Worm (Caenorhabditis elegans) whole organism, L1 larva: Measurements from ENCODE around the gene T21D12.12.

ENCODE experiments used
- C04F5.9 ChIP-seq: sonication (generic microtip); optimal IDR thresholded peaks from 2 replicates; lab custom pipeline; 2016; ENCODE audit warnings: missing genetic modification characterization, missing compliant biosample characterization
- C16A3.4 ChIP-seq: fragments of 150-350 bp; optimal IDR thresholded peaks from 2 replicates; lab custom pipeline; 2014; ENCODE audit warnings: missing biosample characterization, missing genetic modification characterization
- C34B4.2 ChIP-seq: sonication (generic microtip); optimal IDR thresholded peaks from 2 replicates; lab custom pipeline; 2017; ENCODE audit warnings: mild to moderate bottlenecking, missing genetic modification characterization, missing compliant biosample characterization
- aly-2 ChIP-seq: fragments of 150-350 bp; optimal IDR thresholded peaks from 2 replicates; lab custom pipeline; 2014; ENCODE audit warnings: missing biosample characterization, missing genetic modification characterization
- blmp-1 ChIP-seq: fragments of 150-350 bp; optimal IDR thresholded peaks from 2 replicates; lab custom pipeline; 2014; ENCODE audit warnings: missing biosample characterization, missing genetic modification characterization
- ceh-63 ChIP-seq: fragments of 200-800 bp; sonication (Bioruptor generic); optimal IDR thresholded peaks from 2 replicates; lab custom pipeline; 2018; ENCODE audit warnings: mild to moderate bottlenecking, missing genetic modification characterization, missing compliant biosample characterization
- ceh-88 ChIP-seq: fragments of 200-800 bp; sonication (Bioruptor generic); IDR thresholded peaks from 2 replicates; pipeline ENCODE4 v1.3.6; 2022; ENCODE audit warnings: missing genetic modification characterization, missing compliant biosample characterization
- dpl-1 ChIP-seq, 3 experiments: fragments of 150-350 bp in 2 of 3; sonication (generic microtip) in 1 of 3; optimal IDR thresholded peaks; 2 replicates each; lab custom pipeline; 2014 to 2017; ENCODE audit warnings: missing biosample characterization in 3 of 3, missing genetic modification characterization in 3 of 3, missing genetic modification reagents in 3 of 3
- dsc-1 ChIP-seq: sonication (generic microtip); optimal IDR thresholded peaks from 2 replicates; lab custom pipeline; 2016; ENCODE audit warnings: mild to moderate bottlenecking, missing genetic modification characterization, missing compliant biosample characterization
- efl-3 ChIP-seq: fragments of 200-800 bp; sonication (Bioruptor generic); optimal IDR thresholded peaks from 2 replicates; lab custom pipeline; 2018; ENCODE audit warnings: mild to moderate bottlenecking, missing genetic modification characterization, missing compliant biosample characterization
- egl-13 ChIP-seq: sonication (generic microtip); optimal IDR thresholded peaks from 2 replicates; lab custom pipeline; 2016; ENCODE audit warnings: missing genotype, missing genetic modification reagents, missing genetic modification characterization, missing compliant biosample characterization
- egl-27 ChIP-seq, 2 experiments: fragments of 150-350 bp in 1 of 2; sonication (generic microtip); optimal IDR thresholded peaks; 3 replicates each; lab custom pipeline; 2017 to 2018; ENCODE audit warnings: missing biosample characterization in 2 of 2, missing genetic modification characterization in 2 of 2, missing genetic modification reagents in 2 of 2
- elt-2 ChIP-seq: sonication (generic microtip); optimal IDR thresholded peaks from 2 replicates; lab custom pipeline; 2016; ENCODE audit warnings: missing genetic modification characterization, mild to moderate bottlenecking, inconsistent platforms, missing compliant biosample characterization, missing genetic modification reagents
- elt-3 ChIP-seq, 6 experiments: fragments of 150-350 bp in 1 of 6; sonication (generic microtip); optimal IDR thresholded peaks; 2 replicates each; lab custom pipeline; 2017 to 2018; ENCODE audit warnings: missing biosample characterization in 6 of 6, missing genetic modification characterization in 6 of 6, inconsistent platforms in 1 of 6
- ets-5 ChIP-seq: fragments of 200-800 bp; sonication (Bioruptor generic); IDR thresholded peaks from 2 replicates; pipeline ENCODE4 v1.3.6; 2022; ENCODE audit warnings: missing genetic modification characterization, missing compliant biosample characterization
- fkh-10 ChIP-seq: sonication (generic microtip); optimal IDR thresholded peaks from 2 replicates; lab custom pipeline; 2017; ENCODE audit warnings: missing biosample characterization, missing genetic modification reagents, missing genetic modification characterization
- fkh-8 ChIP-seq: sonication (generic microtip); optimal IDR thresholded peaks from 2 replicates; lab custom pipeline; 2016; ENCODE audit warnings: mild to moderate bottlenecking, missing genetic modification characterization, missing compliant biosample characterization
- fos-1 ChIP-seq: fragments of 150-350 bp; optimal IDR thresholded peaks from 2 replicates; lab custom pipeline; 2014; ENCODE audit warnings: missing biosample characterization, missing genetic modification characterization
- hlh-17 ChIP-seq: fragments of 200-800 bp; sonication (Bioruptor generic); optimal IDR thresholded peaks from 2 replicates; lab custom pipeline; 2018; ENCODE audit warnings: missing genetic modification characterization, mild to moderate bottlenecking, missing compliant biosample characterization, moderate library complexity, borderline replicate concordance
- hlh-4 ChIP-seq: sonication (generic microtip); optimal IDR thresholded peaks from 2 replicates; lab custom pipeline; 2016; ENCODE audit warnings: mild to moderate bottlenecking, missing genetic modification characterization, missing compliant biosample characterization
- irx-1 ChIP-seq: sonication (generic microtip); optimal IDR thresholded peaks from 2 replicates; lab custom pipeline; 2016; ENCODE audit warnings: missing genetic modification characterization, missing compliant biosample characterization
- isw-1 ChIP-seq: fragments of 200-800 bp; sonication (Bioruptor generic); IDR thresholded peaks from 2 replicates; pipeline ENCODE4 v1.3.6; 2022; ENCODE audit warnings: missing genetic modification characterization, missing compliant biosample characterization
- jun-1 ChIP-seq: fragments of 150-350 bp; optimal IDR thresholded peaks from 2 replicates; lab custom pipeline; 2014; ENCODE audit warnings: missing biosample characterization, missing genetic modification reagents, missing genetic modification characterization
- lin-13 ChIP-seq: fragments of 150-350 bp; optimal IDR thresholded peaks from 2 replicates; lab custom pipeline; 2014; ENCODE audit warnings: missing biosample characterization, missing genetic modification reagents, missing genetic modification characterization
- lin-14 ChIP-seq: fragments of 200-800 bp; sonication (Bioruptor generic); optimal IDR thresholded peaks from 2 replicates; lab custom pipeline; 2018; ENCODE audit warnings: mild to moderate bottlenecking, missing genetic modification characterization, moderate library complexity, missing compliant biosample characterization
- lin-35 ChIP-seq, 2 experiments: fragments of 150-350 bp; optimal IDR thresholded peaks; 2 replicates each; lab custom pipeline; 2014; ENCODE audit warnings: missing biosample characterization in 2 of 2, missing genetic modification characterization in 2 of 2, missing genetic modification reagents in 2 of 2
- lin-39 ChIP-seq: fragments of 150-350 bp; optimal IDR thresholded peaks from 2 replicates; lab custom pipeline; 2014; ENCODE audit warnings: missing biosample characterization, missing genetic modification reagents, missing genetic modification characterization
- mef-2 ChIP-seq: fragments of 150-350 bp; optimal IDR thresholded peaks from 2 replicates; lab custom pipeline; 2014; ENCODE audit warnings: missing biosample characterization, missing genetic modification characterization
- nhr-19 ChIP-seq: fragments of 200-800 bp; sonication (Bioruptor generic); conservative IDR thresholded peaks from 2 replicates; pipeline ENCODE4 v1.3.6; 2022; ENCODE audit warnings: missing genetic modification characterization, missing compliant biosample characterization
- nhr-20 ChIP-seq: sonication (generic microtip); optimal IDR thresholded peaks from 2 replicates; lab custom pipeline; 2016; ENCODE audit warnings: mild to moderate bottlenecking, missing genetic modification characterization, missing compliant biosample characterization
- nhr-237 ChIP-seq: fragments of 150-350 bp; optimal IDR thresholded peaks from 2 replicates; lab custom pipeline; 2014; ENCODE audit warnings: missing biosample characterization, missing genetic modification characterization
- nhr-47 ChIP-seq: sonication (generic microtip); optimal IDR thresholded peaks from 2 replicates; lab custom pipeline; 2016; ENCODE audit warnings: mild to moderate bottlenecking, missing genetic modification characterization, moderate library complexity, missing compliant biosample characterization
- nhr-76 ChIP-seq: sonication (generic microtip); optimal IDR thresholded peaks from 2 replicates; lab custom pipeline; 2017; ENCODE audit warnings: missing biosample characterization, missing genetic modification characterization
- nhr-77 ChIP-seq: fragments of 150-350 bp; optimal IDR thresholded peaks from 2 replicates; lab custom pipeline; 2014; ENCODE audit warnings: missing biosample characterization, missing genetic modification characterization
- nhr-90 ChIP-seq: sonication (generic microtip); optimal IDR thresholded peaks from 2 replicates; lab custom pipeline; 2016; ENCODE audit warnings: mild to moderate bottlenecking, missing genetic modification characterization, missing compliant biosample characterization; ENCODE audit not compliant: poor library complexity
- pqm-1 ChIP-seq: sonication (generic microtip); optimal IDR thresholded peaks from 3 replicates; lab custom pipeline; 2017; ENCODE audit warnings: missing biosample characterization, missing genetic modification characterization
- rnt-1 ChIP-seq: sonication (generic microtip); optimal IDR thresholded peaks from 2 replicates; lab custom pipeline; 2016; ENCODE audit warnings: mild to moderate bottlenecking, missing genetic modification characterization, moderate library complexity, missing compliant biosample characterization
- skn-1 ChIP-seq: fragments of 150-350 bp; optimal IDR thresholded peaks from 2 replicates; lab custom pipeline; 2014; ENCODE audit warnings: missing biosample characterization, missing genetic modification characterization
- snpc-4 ChIP-seq: fragments of 150-350 bp; optimal IDR thresholded peaks from 2 replicates; lab custom pipeline; 2014; ENCODE audit warnings: missing biosample characterization, missing genetic modification characterization
- snu-23 ChIP-seq: sonication (generic microtip); optimal IDR thresholded peaks from 2 replicates; lab custom pipeline; 2016; ENCODE audit warnings: missing genetic modification characterization, missing compliant biosample characterization
- sox-4 ChIP-seq: sonication (generic microtip); optimal IDR thresholded peaks from 2 replicates; lab custom pipeline; 2016; ENCODE audit warnings: missing genetic modification characterization, missing compliant biosample characterization
- sptf-1 ChIP-seq: fragments of 150-350 bp; optimal IDR thresholded peaks from 2 replicates; lab custom pipeline; 2014; ENCODE audit warnings: missing biosample characterization, missing genetic modification characterization
- sup-37 ChIP-seq: fragments of 200-800 bp; sonication (Bioruptor generic); optimal IDR thresholded peaks from 2 replicates; lab custom pipeline; 2018; ENCODE audit warnings: mild to moderate bottlenecking, missing genetic modification characterization, missing compliant biosample characterization
- swsn-7 ChIP-seq: sonication (generic microtip); optimal IDR thresholded peaks from 2 replicates; lab custom pipeline; 2016; ENCODE audit warnings: missing genetic modification characterization, missing compliant biosample characterization
- tbx-2 ChIP-seq: sonication (generic microtip); optimal IDR thresholded peaks from 2 replicates; lab custom pipeline; 2016; ENCODE audit warnings: missing genetic modification characterization, missing compliant biosample characterization
- unc-130 ChIP-seq: fragments of 150-350 bp; optimal IDR thresholded peaks from 2 replicates; lab custom pipeline; 2017; ENCODE audit warnings: missing biosample characterization, missing genetic modification characterization, inconsistent platforms
- unc-62 ChIP-seq: fragments of 150-350 bp; optimal IDR thresholded peaks from 2 replicates; lab custom pipeline; 2014; ENCODE audit warnings: missing biosample characterization, missing genetic modification reagents, missing genetic modification characterization
- unc-86 ChIP-seq: sonication (generic microtip); optimal IDR thresholded peaks from 2 replicates; lab custom pipeline; 2016; ENCODE audit warnings: missing genetic modification characterization, missing compliant biosample characterization
- unc-98 ChIP-seq: fragments of 200-800 bp; sonication (Bioruptor generic); IDR thresholded peaks from 2 replicates; pipeline ENCODE4 v1.3.6; 2022; ENCODE audit warnings: missing genetic modification characterization, missing compliant biosample characterization
- vab-15 ChIP-seq: sonication (generic microtip); optimal IDR thresholded peaks from 2 replicates; lab custom pipeline; 2017; ENCODE audit warnings: missing genotype, mild to moderate bottlenecking, missing genetic modification characterization, missing compliant biosample characterization
- zag-1 ChIP-seq: fragments of 150-350 bp; optimal IDR thresholded peaks from 2 replicates; lab custom pipeline; 2014; ENCODE audit warnings: missing biosample characterization, missing genetic modification characterization
- zip-4 ChIP-seq: fragments of 200-800 bp; sonication (Bioruptor generic); optimal IDR thresholded peaks from 2 replicates; lab custom pipeline; 2018; ENCODE audit warnings: mild to moderate bottlenecking, missing genetic modification characterization, moderate library complexity, missing compliant biosample characterization
- ztf-11 ChIP-seq, 2 experiments: sonication (generic microtip); optimal IDR thresholded peaks; 2 replicates each; lab custom pipeline; 2016 to 2017; ENCODE audit warnings: missing genetic modification characterization in 2 of 2, missing biosample characterization in 1 of 2, missing compliant biosample characterization in 1 of 2
- ztf-4 ChIP-seq: fragments of 150-350 bp; optimal IDR thresholded peaks from 2 replicates; lab custom pipeline; 2014; ENCODE audit warnings: missing biosample characterization, missing genetic modification characterization

The T21D12.12 gene

DNA sequence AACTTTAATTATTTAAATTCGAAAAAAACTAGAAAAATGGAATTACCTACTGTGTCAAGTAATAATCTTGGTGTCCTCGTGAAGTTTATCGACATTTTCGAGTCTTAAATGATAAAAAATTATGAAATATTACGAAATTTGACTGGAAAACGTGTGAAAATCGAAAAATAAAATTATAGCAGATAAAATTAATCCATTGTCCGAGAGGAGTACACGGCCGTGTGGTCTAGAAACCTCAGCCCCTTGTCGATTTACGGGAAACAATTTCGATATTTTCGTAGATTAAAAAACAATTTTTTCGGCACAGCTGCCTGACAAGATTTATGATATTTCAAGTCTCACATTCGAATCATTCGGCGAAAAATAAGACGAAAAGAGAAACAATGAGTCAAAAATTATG, 9.2 kb upstream of the T21D12.12 start, which contains the start of gene R02D3.8:
R02D3.8 (minus strand) TSS at position 109 of the 400 bp plus-strand sequence.
- TF ChIP-seq lin-39 (tag; lab: Kevin White, UChicago), result no peak
- TF ChIP-seq nhr-237 (tag; lab: Kevin White, UChicago), result no peak
- TF ChIP-seq isw-1 (GFP tag; lab: Robert Waterston, UW), result no peak
- peak; percentile 40 for TF ChIP-seq nhr-20
- no peak for TF ChIP-seq unc-62 (GFP tag; lab: Kevin White, UChicago)
- TF ChIP-seq unc-130 (tag; lab: Kevin White, UChicago), result no peak
- TF ChIP-seq elt-2, result no peak
- no peak for TF ChIP-seq pqm-1 (tag; lab: Kevin White, UChicago)
- peak; percentile 64 for TF ChIP-seq nhr-47 (tag; lab: Kevin White, UChicago)
- TF ChIP-seq snpc-4, result no peak
- TF ChIP-seq zip-4, result no peak
- no peak for TF ChIP-seq ztf-4 (tag; lab: Kevin White, UChicago)
- TF ChIP-seq lin-35 (GFP tag; optimal IDR thresholded peaks at IDR 0.05; lab: Kevin White, UChicago), result peak; percentile 50 to 59
- peak in 1 of 2 experiments; percentile 46 for TF ChIP-seq ztf-11 (tag; optimal IDR thresholded peaks at IDR 0.05; lab: Kevin White, UChicago)
- TF ChIP-seq blmp-1 (tag; lab: Kevin White, UChicago), result no peak
- no peak for TF ChIP-seq efl-3 (GFP tag; lab: Kevin White, UChicago)
- TF ChIP-seq snu-23 (GFP tag; lab: Kevin White, UChicago), result peak; percentile 62
- TF ChIP-seq nhr-19, result no peak
- no peak for TF ChIP-seq sup-37 (GFP tag; lab: Kevin White, UChicago)
- TF ChIP-seq ets-5 (GFP tag; lab: Robert Waterston, UW), result no peak
- TF ChIP-seq fkh-8 (tag; lab: Kevin White, UChicago), result peak; percentile 12
- TF ChIP-seq ceh-88, result no peak
- peak; percentile 31 for TF ChIP-seq lin-13
- TF ChIP-seq nhr-77 (tag; lab: Kevin White, UChicago), result no peak
- no peak for TF ChIP-seq hlh-4
- TF ChIP-seq skn-1 (tag; lab: Kevin White, UChicago), result no peak
- TF ChIP-seq C04F5.9 (tag; lab: Kevin White, UChicago), result no peak
- TF ChIP-seq unc-86 (tag; lab: Kevin White, UChicago), result no peak
- no peak for TF ChIP-seq sox-4
- TF ChIP-seq C16A3.4, result peak; percentile 35
- no peak for TF ChIP-seq ceh-63
- TF ChIP-seq elt-3 (tag; optimal IDR thresholded peaks at IDR 0.05; lab: Kevin White, UChicago), result no peak
- TF ChIP-seq jun-1 (tag; lab: Kevin White, UChicago), result no peak
- no peak for TF ChIP-seq egl-27 (tag; optimal IDR thresholded peaks at IDR 0.05; lab: Kevin White, UChicago)
- TF ChIP-seq zag-1, result no peak
- peak; percentile 25 for TF ChIP-seq egl-13 (tag; lab: Kevin White, UChicago)
- TF ChIP-seq irx-1 (tag; lab: Kevin White, UChicago), result peak; percentile 27
- no peak for TF ChIP-seq fkh-10 (GFP tag; lab: Kevin White, UChicago)
- TF ChIP-seq C34B4.2 (tag; lab: Kevin White, UChicago), result no peak
- TF ChIP-seq mef-2 (tag; lab: Kevin White, UChicago), result no peak
- TF ChIP-seq unc-98 (GFP tag; lab: Robert Waterston, UW), result no peak
- peak; percentile 89 for TF ChIP-seq rnt-1
- TF ChIP-seq vab-15 (tag; lab: Kevin White, UChicago), result no peak
- TF ChIP-seq lin-14 (GFP tag; lab: Kevin White, UChicago), result peak; percentile 29
- TF ChIP-seq hlh-17 (GFP tag; lab: Kevin White, UChicago), result no peak
- peak; percentile 31 for TF ChIP-seq swsn-7 (tag; lab: Kevin White, UChicago)
- peak; percentile 21 for TF ChIP-seq tbx-2 (tag; lab: Kevin White, UChicago)
- peak; percentile 48 to 67 (median 55) for TF ChIP-seq dpl-1 (GFP tag; optimal IDR thresholded peaks at IDR 0.05; lab: Kevin White, UChicago)
- TF ChIP-seq aly-2, result no peak
- no peak for TF ChIP-seq nhr-76 (tag; lab: Kevin White, UChicago)
- TF ChIP-seq fos-1 (tag; lab: Kevin White, UChicago), result no peak
- TF ChIP-seq sptf-1 (tag; lab: Kevin White, UChicago), result no peak
- TF ChIP-seq nhr-90 (tag; lab: Kevin White, UChicago), result peak; percentile 61
- peak; percentile 48 for TF ChIP-seq dsc-1 (tag; lab: Kevin White, UChicago)
